Worm (Caenorhabditis elegans) whole organism, L4 larva: Measurements from ENCODE around the gene C54C6.11.

Experiments used
- F49E8.2 ChIP-seq: sonication (generic microtip); optimal IDR thresholded peaks from 2 replicates; lab custom pipeline; 2016; ENCODE audit warnings: missing compliant biosample characterization, mild to moderate bottlenecking, missing genetic modification characterization, borderline replicate concordance
- ama-1 ChIP-seq: fragments of 150-350 bp; optimal IDR thresholded peaks from 2 replicates; lab custom pipeline; 2014; ENCODE audit warnings: inconsistent platforms, mixed read lengths
- mep-1 ChIP-seq: fragments of 150-350 bp; sonication (generic microtip); optimal IDR thresholded peaks from 3 replicates; lab custom pipeline; 2014; ENCODE audit warnings: missing biosample characterization, missing genetic modification characterization
- tag-97 ChIP-seq: fragments of 200-800 bp; sonication (Bioruptor generic); IDR thresholded peaks from 2 replicates; pipeline ENCODE4 v1.3.6; 2022; ENCODE audit warnings: missing genetic modification characterization, missing compliant biosample characterization
- unc-39 ChIP-seq: sonication (generic microtip); optimal IDR thresholded peaks from 2 replicates; lab custom pipeline; 2017; ENCODE audit warnings: missing biosample characterization, missing genetic modification characterization
- unc-62 ChIP-seq, 3 experiments: fragments of 150-350 bp in 1 of 3; sonication (generic microtip); optimal IDR thresholded peaks in 2 of 3; peaks in 1 of 3; 1 replicate in 1 of 3; 2 replicates in 2 of 3; lab custom pipeline; 2014 to 2017; ENCODE audit warnings: missing biosample characterization in 3 of 3, missing genetic modification characterization in 3 of 3, missing genetic modification reagents in 3 of 3, missing genotype in 1 of 3

ce11 chrIII:3520417-3520816 lies 27.7 kb upstream of the C54C6.11 start:
- TF ChIP-seq ama-1 (lab: Kevin White, UChicago) (no peak), tag-97 (no peak), mep-1 (no peak), F49E8.2 (tag; lab: Kevin White, UChicago) (no peak), unc-39 (tag; lab: Kevin White, UChicago) (no peak), unc-62 (GFP tag; optimal IDR thresholded peaks at IDR 0.05 in 1 of 2; lab: Kevin White, UChicago) (no peak), unc-62 (tag; optimal IDR thresholded peaks at IDR 0.05; lab: Kevin White, UChicago) (no peak)
